Worm (Caenorhabditis elegans) whole organism, young adult: ENCODE data around the gene ugt-9.

Source experiments
- B0019.2 ChIP-seq: fragments of 200-800 bp; sonication (Bioruptor generic); conservative IDR thresholded peaks from 2 replicates; pipeline ENCODE4 v1.3.6; 2022; ENCODE audit warnings: missing genetic modification reagents, missing genetic modification characterization, missing compliant biosample characterization
- B0336.3 ChIP-seq: fragments of 200-800 bp; sonication (Bioruptor generic); IDR thresholded peaks from 2 replicates; pipeline ENCODE4 v1.3.6; 2022; ENCODE audit warnings: missing genetic modification characterization, missing compliant biosample characterization
- D2030.7 ChIP-seq: fragments of 200-800 bp; sonication (Bioruptor generic); IDR thresholded peaks from 2 replicates; pipeline ENCODE4 v1.3.6; 2022; ENCODE audit warnings: missing genetic modification reagents, missing genetic modification characterization, missing compliant biosample characterization
- F22D6.2 ChIP-seq: sonication (generic microtip); optimal IDR thresholded peaks from 2 replicates; lab custom pipeline; 2016; ENCODE audit warnings: mild to moderate bottlenecking, missing genetic modification characterization, missing compliant biosample characterization
- F23B12.7 ChIP-seq: sonication (generic microtip); optimal IDR thresholded peaks from 2 replicates; lab custom pipeline; 2017; ENCODE audit warnings: missing genetic modification characterization, mild to moderate bottlenecking, missing compliant biosample characterization, antibody characterized with exemption, moderate library complexity; ENCODE audit not compliant: insufficient read depth
- F33H1.4 ChIP-seq: fragments of 200-800 bp; sonication (Bioruptor generic); IDR thresholded peaks from 2 replicates; pipeline ENCODE4 v1.3.6; 2022; ENCODE audit warnings: missing genetic modification reagents, missing genetic modification characterization, missing compliant biosample characterization
- F37B4.10 ChIP-seq: fragments of 200-800 bp; sonication (Bioruptor generic); IDR thresholded peaks from 2 replicates; pipeline ENCODE4 v1.3.6; 2022; ENCODE audit warnings: missing genetic modification characterization, missing compliant biosample characterization
- F49E8.2 ChIP-seq: sonication (generic microtip); optimal IDR thresholded peaks from 3 replicates; lab custom pipeline; 2017; ENCODE audit warnings: missing genetic modification characterization, mild to moderate bottlenecking, missing compliant biosample characterization, antibody characterized with exemption, moderate library complexity; ENCODE audit not compliant: insufficient read depth
- F52B5.7 ChIP-seq: sonication (generic microtip); optimal IDR thresholded peaks from 2 replicates; lab custom pipeline; 2016; ENCODE audit warnings: mild to moderate bottlenecking, missing genetic modification characterization, missing compliant biosample characterization
- Y56A3A.18 ChIP-seq: fragments of 200-800 bp; sonication (Bioruptor generic); IDR thresholded peaks from 2 replicates; pipeline ENCODE4 v1.3.6; 2022; ENCODE audit warnings: missing genetic modification reagents, missing genetic modification characterization, missing compliant biosample characterization
- Y79H2A.3 ChIP-seq: fragments of 200-800 bp; sonication (Bioruptor generic); conservative IDR thresholded peaks from 2 replicates; pipeline ENCODE4 v1.3.6; 2022; ENCODE audit warnings: missing genetic modification reagents, missing genetic modification characterization, missing compliant biosample characterization
- aptf-2 ChIP-seq: fragments of 200-800 bp; sonication (Bioruptor generic); conservative IDR thresholded peaks from 2 replicates; pipeline ENCODE4 v1.3.6; 2022; ENCODE audit warnings: missing genetic modification reagents, missing genetic modification characterization, missing compliant biosample characterization
- atf-7 ChIP-seq: sonication (generic microtip); optimal IDR thresholded peaks from 2 replicates; lab custom pipeline; 2017; ENCODE audit warnings: mild to moderate bottlenecking, missing genetic modification characterization, missing compliant biosample characterization
- attf-6 ChIP-seq: fragments of 200-800 bp; sonication (Bioruptor generic); IDR thresholded peaks from 2 replicates; pipeline ENCODE4 v1.3.6; 2022; ENCODE audit warnings: missing genetic modification reagents, missing genetic modification characterization, missing compliant biosample characterization
- cebp-2 ChIP-seq: fragments of 200-800 bp; sonication (Bioruptor generic); IDR thresholded peaks from 2 replicates; pipeline ENCODE4 v1.3.6; 2022; ENCODE audit warnings: missing genetic modification characterization, missing compliant biosample characterization
- ceh-40 ChIP-seq: fragments of 200-800 bp; sonication (Bioruptor generic); IDR thresholded peaks from 2 replicates; pipeline ENCODE4 v1.3.6; 2022; ENCODE audit warnings: missing genetic modification characterization, missing compliant biosample characterization
- ceh-58 ChIP-seq: fragments of 200-800 bp; sonication (Bioruptor generic); IDR thresholded peaks from 2 replicates; pipeline ENCODE4 v1.3.6; 2022; ENCODE audit warnings: missing genetic modification characterization, missing compliant biosample characterization
- die-1 ChIP-seq: sonication (generic microtip); optimal IDR thresholded peaks from 2 replicates; lab custom pipeline; 2016; ENCODE audit warnings: missing genotype, mild to moderate bottlenecking, missing genetic modification characterization, missing compliant biosample characterization
- ekl-4 ChIP-seq: fragments of 200-800 bp; sonication (Bioruptor generic); IDR thresholded peaks from 2 replicates; pipeline ENCODE4 v1.3.6; 2022; ENCODE audit warnings: missing genetic modification reagents, missing genetic modification characterization, missing compliant biosample characterization
- fkh-3 ChIP-seq: sonication (generic microtip); optimal IDR thresholded peaks from 2 replicates; lab custom pipeline; 2016; ENCODE audit warnings: mild to moderate bottlenecking, missing genetic modification characterization, missing compliant biosample characterization
- hmg-20 ChIP-seq: fragments of 200-800 bp; sonication (Bioruptor generic); IDR thresholded peaks from 2 replicates; pipeline ENCODE4 v1.3.6; 2022; ENCODE audit warnings: missing genetic modification reagents, missing genetic modification characterization, missing compliant biosample characterization
- hrde-1 ChIP-seq: sonication (generic microtip); optimal IDR thresholded peaks from 2 replicates; lab custom pipeline; 2016; ENCODE audit warnings: missing genetic modification characterization, mild to moderate bottlenecking, missing compliant biosample characterization, moderate library complexity, missing genotype, missing genetic modification reagents, borderline replicate concordance
- lin-26 ChIP-seq: fragments of 200-800 bp; sonication (Bioruptor generic); IDR thresholded peaks from 2 replicates; pipeline ENCODE4 v1.3.6; 2022; ENCODE audit warnings: missing genetic modification reagents, missing genetic modification characterization, missing compliant biosample characterization
- lin-35 ChIP-seq, 3 experiments: fragments of 150-350 bp in 2 of 3; sonication (generic microtip) in 1 of 3; optimal IDR thresholded peaks; 2 replicates each; lab custom pipeline; 2014 to 2018; ENCODE audit warnings: missing biosample characterization in 3 of 3, missing genetic modification characterization in 3 of 3, missing genetic modification reagents in 3 of 3
- lsl-1 ChIP-seq: fragments of 200-800 bp; sonication (Bioruptor generic); optimal IDR thresholded peaks from 2 replicates; lab custom pipeline; 2018; ENCODE audit warnings: mild to moderate bottlenecking, missing genetic modification characterization, moderate library complexity, missing compliant biosample characterization
- madf-6 ChIP-seq: fragments of 200-800 bp; sonication (Bioruptor generic); IDR thresholded peaks from 2 replicates; pipeline ENCODE4 v1.3.6; 2022; ENCODE audit warnings: missing genetic modification reagents, missing genetic modification characterization, missing compliant biosample characterization
- madf-8 ChIP-seq: fragments of 200-800 bp; sonication (Bioruptor generic); conservative IDR thresholded peaks from 2 replicates; pipeline ENCODE4 v1.3.6; 2022; ENCODE audit warnings: missing genetic modification reagents, missing genetic modification characterization, missing compliant biosample characterization
- mcd-1 ChIP-seq: fragments of 200-800 bp; sonication (Bioruptor generic); IDR thresholded peaks from 2 replicates; pipeline ENCODE4 v1.3.6; 2022; ENCODE audit warnings: missing genetic modification reagents, missing genetic modification characterization, missing compliant biosample characterization
- mxl-1 ChIP-seq: sonication (generic microtip); optimal IDR thresholded peaks from 2 replicates; lab custom pipeline; 2016; ENCODE audit warnings: missing genetic modification characterization, missing compliant biosample characterization
- nfya-2 ChIP-seq: fragments of 200-800 bp; sonication (Bioruptor generic); IDR thresholded peaks from 2 replicates; pipeline ENCODE4 v1.3.6; 2022; ENCODE audit warnings: missing genetic modification reagents, missing genetic modification characterization, missing compliant biosample characterization
- rpc-1 ChIP-seq, 2 experiments: fragments of 150-350 bp in 1 of 2; sonication (generic microtip) in 1 of 2; optimal IDR thresholded peaks; 2 replicates each; lab custom pipeline; 2014 to 2018; ENCODE audit warnings: missing biosample characterization in 1 of 2, missing genetic modification characterization in 1 of 2, missing genetic modification reagents in 1 of 2, missing genotype in 1 of 2
- snpc-1.3 ChIP-seq: sonication (generic microtip); optimal IDR thresholded peaks from 2 replicates; lab custom pipeline; 2017; ENCODE audit warnings: missing genetic modification characterization, mild to moderate bottlenecking, missing compliant biosample characterization, antibody characterized with exemption, moderate library complexity, missing genotype, missing genetic modification reagents; ENCODE audit not compliant: insufficient read depth
- snpc-3.4 ChIP-seq: sonication (generic microtip); optimal IDR thresholded peaks from 2 replicates; lab custom pipeline; 2017; ENCODE audit warnings: missing genetic modification characterization, mild to moderate bottlenecking, missing compliant biosample characterization, antibody characterized with exemption, moderate library complexity, missing genotype, missing genetic modification reagents
- tbp1 ChIP-seq: fragments of 200-800 bp; sonication (Bioruptor generic); optimal IDR thresholded peaks from 2 replicates; lab custom pipeline; 2018; ENCODE audit warnings: mild to moderate bottlenecking, missing genetic modification characterization, missing compliant biosample characterization
- tlf-1 ChIP-seq: fragments of 200-800 bp; sonication (Bioruptor generic); optimal IDR thresholded peaks from 2 replicates; lab custom pipeline; 2018; ENCODE audit warnings: mild to moderate bottlenecking, missing genetic modification characterization, missing compliant biosample characterization
- unc-130 ChIP-seq: sonication (generic microtip); optimal IDR thresholded peaks from 2 replicates; lab custom pipeline; 2016; ENCODE audit warnings: missing genetic modification reagents, missing genetic modification characterization, missing compliant biosample characterization
- zim-3 ChIP-seq: sonication (generic microtip); optimal IDR thresholded peaks from 2 replicates; lab custom pipeline; 2017; ENCODE audit warnings: mild to moderate bottlenecking, missing genetic modification characterization, moderate library complexity, missing compliant biosample characterization
- ztf-18 ChIP-seq: sonication (generic microtip); optimal IDR thresholded peaks from 2 replicates; lab custom pipeline; 2016; ENCODE audit warnings: missing genotype, mild to moderate bottlenecking, missing genetic modification characterization, missing compliant biosample characterization
- ztf-22 ChIP-seq: fragments of 200-800 bp; sonication (Bioruptor generic); optimal IDR thresholded peaks from 2 replicates; lab custom pipeline; 2018; ENCODE audit warnings: mild to moderate bottlenecking, missing genetic modification characterization, moderate library complexity, missing compliant biosample characterization

Gene ugt-9

DNA sequence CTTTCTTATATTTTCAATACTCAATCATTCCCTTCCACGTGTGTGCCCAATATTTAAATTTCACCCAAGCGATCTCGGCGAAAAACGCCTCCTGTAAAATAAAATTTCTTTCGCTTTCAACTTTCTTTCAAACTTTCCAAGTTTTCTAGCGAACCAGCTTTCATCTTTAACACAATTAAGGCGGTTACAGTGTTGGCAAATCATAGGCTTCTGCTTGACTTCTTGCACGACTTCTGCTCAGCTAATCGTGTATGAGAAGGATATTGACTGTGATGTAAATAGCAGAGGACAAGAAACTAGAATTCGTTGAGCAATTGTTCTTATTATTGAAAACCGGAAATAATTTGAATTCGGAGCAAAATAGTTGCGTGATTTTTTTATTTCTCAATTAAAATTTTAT, 4.5 kb upstream of the ugt-9 start (continued):
- TF ChIP-seq atf-7 (no peak), die-1 (peak; percentile 16), madf-8 (peak; percentile 53), lin-35 (GFP tag; optimal IDR thresholded peaks at IDR 0.05; lab: Kevin White, UChicago) (peak in 1 of 3 experiments; percentile 7), ztf-18 (tag; lab: Kevin White, UChicago) (no peak), ztf-22 (GFP tag; lab: Kevin White, UChicago) (no peak), lin-26 (GFP tag; lab: Robert Waterston, UW) (peak; percentile 63; the same call in 1 of the 2 replicates), ekl-4 (GFP tag; lab: Robert Waterston, UW) (peak; percentile 73), lsl-1 (peak; percentile 57), tbp1 (GFP tag; lab: Kevin White, UChicago) (peak; percentile 1), hmg-20 (no peak), hrde-1 (tag; lab: Kevin White, UChicago) (peak; percentile 70), Y79H2A.3 (peak; percentile 85; the same call in 1 of the 2 replicates), tlf-1 (GFP tag; lab: Kevin White, UChicago) (peak; percentile 53), F23B12.7 (no peak), F22D6.2 (tag; lab: Kevin White, UChicago) (no peak), Y56A3A.18 (GFP tag; lab: Robert Waterston, UW) (0 out of 2 replicates have a peak, but pooled peaks have one; percentile 6), B0336.3 (GFP tag; lab: Robert Waterston, UW) (peak; percentile 84), F52B5.7 (tag; lab: Kevin White, UChicago) (no peak), zim-3 (no peak), snpc-1.3 (peak; percentile 45), unc-130 (peak; percentile 6), snpc-3.4 (tag; lab: Kevin White, UChicago) (peak; percentile 51), F37B4.10 (GFP tag; lab: Robert Waterston, UW) (no peak), mcd-1 (0 out of 2 replicates have a peak, but pooled peaks have one; percentile 15), F49E8.2 (tag; lab: Kevin White, UChicago) (peak; percentile 38), ceh-58 (GFP tag; lab: Robert Waterston, UW) (0 out of 2 replicates have a peak, but pooled peaks have one; percentile 15), D2030.7 (GFP tag; lab: Robert Waterston, UW) (peak; percentile 53), F33H1.4 (GFP tag; lab: Robert Waterston, UW) (peak; percentile 45), rpc-1 (optimal IDR thresholded peaks at IDR 0.05; lab: Kevin White, UChicago) (no peak), rpc-1 (tag; optimal IDR thresholded peaks at IDR 0.05; lab: Kevin White, UChicago) (no peak), madf-6 (peak; percentile 84), aptf-2 (GFP tag; lab: Robert Waterston, UW) (no peak), cebp-2 (GFP tag; lab: Robert Waterston, UW) (0 out of 2 replicates have a peak, but pooled peaks have one; percentile 74), ceh-40 (GFP tag; lab: Robert Waterston, UW) (no peak), attf-6 (GFP tag; lab: Robert Waterston, UW) (peak; percentile 70; the same call in 1 of the 2 replicates), mxl-1 (tag; lab: Kevin White, UChicago) (peak; percentile 8), B0019.2 (GFP tag; lab: Robert Waterston, UW) (no peak), nfya-2 (no peak), fkh-3 (tag; lab: Kevin White, UChicago) (no peak)
